Worm (Caenorhabditis elegans): ENCODE measurements around the gene daf-18.

- TF ChIP-seq ama-1 (optimal IDR thresholded peaks at IDR 0.05) = no peak
- TF ChIP-seq hmg-4 (GFP tag; optimal IDR thresholded peaks at IDR 0.05) = no peak
- TF ChIP-seq scrt-1 (GFP tag; IDR thresholded peaks at IDR 0.05) = no peak
- no peak for TF ChIP-seq flt-1 (GFP tag; IDR thresholded peaks at IDR 0.05)
Observed at ce11 chrIV:454816-455215, 29.8 kb upstream of the daf-18 start, which contains the start of the genes Y66H1A.8 and M04G7.5.

Measured in whole organism, early embryonic.